Worm (Caenorhabditis elegans): ENCODE data around the gene Y64G10A.1.

Y64G10A.1 gene

DNA sequence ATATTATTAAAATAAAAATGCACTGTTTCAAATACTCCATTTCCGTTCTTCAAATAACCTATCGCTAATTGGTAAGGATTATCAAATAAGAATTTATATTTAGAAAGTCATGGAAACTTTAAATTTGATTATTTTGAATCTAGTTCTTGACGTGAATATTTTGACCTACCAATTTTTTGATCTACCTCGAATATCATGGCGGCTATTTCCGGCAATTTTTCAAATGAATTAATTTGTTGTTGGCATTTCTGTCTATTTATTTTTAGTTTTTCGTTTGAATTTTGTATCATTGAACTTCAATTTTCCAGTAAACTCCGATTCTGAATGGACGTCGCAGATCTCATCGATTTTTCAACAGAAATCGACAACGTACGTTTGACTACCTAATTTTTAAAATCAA is 35.7 kb downstream of the Y64G10A.1 start, which contains the start of gene F02H6.3:
F02H6.3 (plus strand) TSS at position 266 of the 400 bp plus-strand sequence.
- TF ChIP-seq mdl-1 (tag; optimal IDR thresholded peaks at IDR 0.05) (no peak), nhr-77 (tag; optimal IDR thresholded peaks at IDR 0.05) (no peak), nhr-21 (tag; optimal IDR thresholded peaks at IDR 0.05) (no peak), elt-3 (tag; optimal IDR thresholded peaks at IDR 0.05) (no peak), nhr-6 (tag; optimal IDR thresholded peaks at IDR 0.05) (no peak), sma-3 (GFP tag; optimal IDR thresholded peaks at IDR 0.05) (no peak), nhr-10 (tag; optimal IDR thresholded peaks at IDR 0.05) (no peak), ZK546.5 (tag; optimal IDR thresholded peaks at IDR 0.05) (no peak), nhr-129 (tag; optimal IDR thresholded peaks at IDR 0.05) (no peak), crh-2 (tag; optimal IDR thresholded peaks at IDR 0.05) (no peak), ceh-82 (tag; optimal IDR thresholded peaks at IDR 0.05) (no peak), ceh-16 (tag; optimal IDR thresholded peaks at IDR 0.05) (no peak)

DNA sequence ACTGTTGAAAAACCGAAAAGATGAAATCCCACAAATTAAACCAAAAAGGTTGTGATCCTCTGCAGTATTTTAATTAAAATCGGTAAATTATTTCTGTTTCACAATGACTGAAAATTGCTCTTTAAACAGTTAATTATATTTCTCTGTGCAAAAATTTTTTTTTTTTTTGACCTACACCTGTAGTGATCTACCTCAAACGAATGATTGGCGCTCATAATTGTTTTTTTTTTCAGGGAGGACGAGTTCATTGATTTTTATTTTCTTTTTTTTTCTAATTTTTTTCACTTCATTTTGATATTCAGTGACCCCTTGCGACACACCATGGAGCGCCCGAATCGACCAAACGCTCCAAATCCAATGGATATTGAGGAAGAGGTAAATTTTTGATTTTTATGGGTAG is 42.7 kb downstream of the Y64G10A.1 start, which contains the start of gene F02H6.2:
F02H6.2 (plus strand) TSS at position 301 of the 400 bp plus-strand sequence.
- TF ChIP-seq mab-5 (tag; optimal IDR thresholded peaks at IDR 0.05): no peak
- no peak for TF ChIP-seq alr-1 (tag; optimal IDR thresholded peaks at IDR 0.05)
- no peak for TF ChIP-seq nhr-12 (tag; optimal IDR thresholded peaks at IDR 0.05)
- no peak for TF ChIP-seq crh-2 (tag; optimal IDR thresholded peaks at IDR 0.05)
- TF ChIP-seq nhr-11 (tag; optimal IDR thresholded peaks at IDR 0.05): no peak
- TF ChIP-seq F13H6.1 (tag; optimal IDR thresholded peaks at IDR 0.05): no peak
- TF ChIP-seq ztf-11 (tag; optimal IDR thresholded peaks at IDR 0.05): no peak
- TF ChIP-seq ZK546.5 (tag; optimal IDR thresholded peaks at IDR 0.05): no peak
- no peak for TF ChIP-seq ztf-1 (GFP tag; conservative IDR thresholded peaks at IDR 0.05)
- no peak for TF ChIP-seq elt-3 (tag; optimal IDR thresholded peaks at IDR 0.05)
- no peak for TF ChIP-seq nhr-77 (tag; optimal IDR thresholded peaks at IDR 0.05)

DNA sequence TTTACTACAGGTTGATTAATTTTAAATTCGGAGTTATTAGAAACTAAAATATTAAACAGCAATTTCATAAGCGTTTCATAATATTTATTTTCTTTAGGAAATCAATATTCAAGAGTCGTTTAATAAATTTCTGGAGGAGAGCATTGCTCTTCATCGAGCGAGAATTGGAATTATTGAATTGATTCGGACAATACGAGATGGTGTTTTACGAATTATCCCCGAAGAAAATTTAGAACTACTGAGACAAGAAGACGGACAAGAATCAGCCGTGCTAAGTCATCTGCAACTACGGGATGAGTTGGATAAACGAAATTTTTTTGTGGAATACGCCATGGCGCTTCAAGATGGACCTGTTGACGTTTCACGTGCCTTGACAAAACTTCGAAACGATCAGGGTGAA is 44.6 kb downstream of the Y64G10A.1 start:
- TF ChIP-seq Y55F3AM.14 (GFP tag; optimal IDR thresholded peaks at IDR 0.05): no peak
- TF ChIP-seq lsy-2 (tag; optimal IDR thresholded peaks at IDR 0.05): no peak
- TF ChIP-seq peb-1 (tag; optimal IDR thresholded peaks at IDR 0.05): no peak
- TF ChIP-seq nhr-10 (tag; optimal IDR thresholded peaks at IDR 0.05): no peak
- TF ChIP-seq sma-9 (GFP tag; optimal IDR thresholded peaks at IDR 0.05): no peak
- TF ChIP-seq sma-9 (tag; optimal IDR thresholded peaks at IDR 0.05): no peak
- TF ChIP-seq dmd-4 (tag; optimal IDR thresholded peaks at IDR 0.05): no peak
- no peak for TF ChIP-seq snpc-4 (tag; optimal IDR thresholded peaks at IDR 0.05)
- TF ChIP-seq crh-2 (tag; optimal IDR thresholded peaks at IDR 0.05): no peak
- no peak for TF ChIP-seq nhr-23 (tag; optimal IDR thresholded peaks at IDR 0.05)
- TF ChIP-seq nhr-25 (tag; optimal IDR thresholded peaks at IDR 0.05): no peak
- no peak for TF ChIP-seq unc-39 (tag; optimal IDR thresholded peaks at IDR 0.05)
- no peak for TF ChIP-seq ztf-11 (tag; optimal IDR thresholded peaks at IDR 0.05)

DNA sequence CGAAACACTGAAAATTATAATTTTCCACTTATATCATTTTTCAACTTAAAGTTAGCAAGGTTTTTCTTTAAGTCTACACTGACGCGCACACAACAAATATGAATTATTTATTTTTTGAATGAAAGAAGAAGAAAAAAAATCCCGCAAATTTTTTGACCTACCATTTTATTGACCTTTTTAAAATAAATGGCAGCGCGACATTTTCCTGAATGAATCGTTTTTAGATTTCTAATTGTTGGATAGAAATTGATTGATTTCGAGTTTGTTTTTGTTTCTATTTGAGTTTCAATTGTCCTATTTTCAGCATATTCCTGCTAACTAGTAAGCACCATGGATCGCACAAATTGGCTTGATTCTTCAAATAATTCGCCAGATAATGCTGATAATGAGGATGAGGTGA is 45.7 kb downstream of the Y64G10A.1 start, which contains the start of gene K01G12.3:
K01G12.3 (plus strand) TSS at position 301 of the 400 bp plus-strand sequence.
- TF ChIP-seq gmeb-1 (tag; optimal IDR thresholded peaks at IDR 0.05) (no peak), nhr-23 (tag; optimal IDR thresholded peaks at IDR 0.05) (no peak), aly-2 (tag; optimal IDR thresholded peaks at IDR 0.05) (no peak), C34F6.9 (tag; optimal IDR thresholded peaks at IDR 0.05) (no peak), ceh-16 (tag; optimal IDR thresholded peaks at IDR 0.05) (no peak), lsy-2 (tag; optimal IDR thresholded peaks at IDR 0.05) (no peak), nhr-21 (tag; optimal IDR thresholded peaks at IDR 0.05) (no peak), lin-39 (tag; optimal IDR thresholded peaks at IDR 0.05) (no peak), F13H6.1 (tag; optimal IDR thresholded peaks at IDR 0.05) (no peak), mbf-1 (tag; optimal IDR thresholded peaks at IDR 0.05) (no peak), nhr-77 (tag; optimal IDR thresholded peaks at IDR 0.05) (no peak)

DNA sequence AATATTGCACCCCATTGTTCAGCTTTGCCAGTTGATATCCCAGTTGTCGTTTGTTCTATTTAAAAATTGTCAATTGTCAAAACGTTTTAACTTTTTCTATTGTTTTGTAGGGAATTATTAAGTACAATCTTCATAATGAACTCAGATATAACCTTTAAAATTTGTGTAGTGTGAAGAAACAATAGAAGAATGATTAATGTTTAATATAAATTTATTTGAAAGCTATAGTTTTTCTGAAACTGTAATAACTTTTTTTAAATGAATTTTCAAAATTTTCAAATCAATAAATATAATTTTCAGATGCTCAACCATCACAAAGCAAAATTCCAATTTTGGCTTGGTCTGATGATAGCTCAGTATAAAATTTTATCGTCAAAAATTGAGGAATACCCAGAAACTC is 47.0 kb downstream of the Y64G10A.1 start, which contains the start of gene K01G12.22:
K01G12.22 (plus strand) TSS at position 301 of the 400 bp plus-strand sequence.
- TF ChIP-seq lin-39 (tag; optimal IDR thresholded peaks at IDR 0.05) (no peak), unc-39 (tag; optimal IDR thresholded peaks at IDR 0.05) (no peak), ceh-16 (tag; optimal IDR thresholded peaks at IDR 0.05) (no peak), elt-3 (tag; optimal IDR thresholded peaks at IDR 0.05) (no peak), sma-9 (GFP tag; optimal IDR thresholded peaks at IDR 0.05) (no peak), sma-9 (tag; optimal IDR thresholded peaks at IDR 0.05) (no peak), nhr-21 (tag; optimal IDR thresholded peaks at IDR 0.05) (no peak), mab-5 (tag; optimal IDR thresholded peaks at IDR 0.05) (no peak), snpc-4 (tag; optimal IDR thresholded peaks at IDR 0.05) (no peak), nhr-129 (tag; optimal IDR thresholded peaks at IDR 0.05) (no peak), aly-2 (tag; optimal IDR thresholded peaks at IDR 0.05) (no peak), nhr-6 (tag; optimal IDR thresholded peaks at IDR 0.05) (no peak), crh-2 (tag; optimal IDR thresholded peaks at IDR 0.05) (no peak), fos-1 (tag; optimal IDR thresholded peaks at IDR 0.05) (no peak), lin-11 (tag; optimal IDR thresholded peaks at IDR 0.05) (no peak), F13H6.1 (tag; optimal IDR thresholded peaks at IDR 0.05) (no peak), ama-1 (optimal IDR thresholded peaks at IDR 0.05) (no peak)

All from whole organism, L2 larva.